Worm (Caenorhabditis elegans) whole organism, late embryonic: Measurements from ENCODE around the gene C27F2.6.

Experiments used
- F13H6.1 ChIP-seq: sonication (generic microtip); optimal IDR thresholded peaks from 2 replicates; lab custom pipeline; 2016; ENCODE audit warnings: missing genetic modification characterization, missing compliant biosample characterization
- K09A11.1 ChIP-seq: sonication (generic microtip); optimal IDR thresholded peaks from 2 replicates; lab custom pipeline; 2017; ENCODE audit warnings: antibody characterized with exemption, mild to moderate bottlenecking, missing genetic modification characterization, missing compliant biosample characterization; ENCODE audit not compliant: insufficient read depth
- ahr-1 ChIP-seq: sonication (generic microtip); optimal IDR thresholded peaks from 2 replicates; lab custom pipeline; 2016; ENCODE audit warnings: missing genetic modification characterization, missing compliant biosample characterization
- ama-1 ChIP-seq: fragments of 150-350 bp; optimal IDR thresholded peaks from 2 replicates; lab custom pipeline; 2014
- ceh-22 ChIP-seq: sonication (generic microtip); optimal IDR thresholded peaks from 2 replicates; lab custom pipeline; 2017; ENCODE audit warnings: missing biosample characterization, missing genetic modification characterization
- ceh-24 ChIP-seq: sonication (generic microtip); optimal IDR thresholded peaks from 2 replicates; lab custom pipeline; 2016; ENCODE audit warnings: mild to moderate bottlenecking, missing genetic modification characterization, missing compliant biosample characterization
- ceh-30 ChIP-seq: fragments of 150-350 bp; optimal IDR thresholded peaks from 2 replicates; lab custom pipeline; 2014; ENCODE audit warnings: missing biosample characterization, missing genetic modification characterization
- ceh-31 ChIP-seq: sonication (generic microtip); optimal IDR thresholded peaks from 2 replicates; lab custom pipeline; 2016; ENCODE audit warnings: missing genetic modification characterization, missing compliant biosample characterization
- ceh-34 ChIP-seq: sonication (generic microtip); optimal IDR thresholded peaks from 2 replicates; lab custom pipeline; 2016; ENCODE audit warnings: mild to moderate bottlenecking, missing genetic modification characterization, missing compliant biosample characterization
- ceh-45 ChIP-seq: fragments of 200-800 bp; sonication (Bioruptor generic); IDR thresholded peaks from 2 replicates; pipeline ENCODE4 v1.3.6; 2022; ENCODE audit warnings: missing genetic modification reagents, missing genetic modification characterization, missing compliant biosample characterization
- ceh-6 ChIP-seq: fragments of 200-800 bp; sonication (Bioruptor generic); optimal IDR thresholded peaks from 2 replicates; lab custom pipeline; 2018; ENCODE audit warnings: mild to moderate bottlenecking, missing genetic modification characterization, missing compliant biosample characterization
- dve-1 ChIP-seq: sonication (generic microtip); optimal IDR thresholded peaks from 2 replicates; lab custom pipeline; 2017; ENCODE audit warnings: antibody characterized with exemption, mild to moderate bottlenecking, missing genetic modification characterization, missing compliant biosample characterization
- ets-4 ChIP-seq: sonication (generic microtip); optimal IDR thresholded peaks from 2 replicates; lab custom pipeline; 2016; ENCODE audit warnings: missing genetic modification characterization, missing compliant biosample characterization
- eyg-1 ChIP-seq: sonication (generic microtip); optimal IDR thresholded peaks from 2 replicates; lab custom pipeline; 2016; ENCODE audit warnings: missing genotype, missing genetic modification characterization, missing compliant biosample characterization
- gmeb-2 ChIP-seq: sonication (generic microtip); optimal IDR thresholded peaks from 2 replicates; lab custom pipeline; 2016; ENCODE audit warnings: missing genetic modification characterization, inconsistent platforms, missing compliant biosample characterization
- hlh-30 ChIP-seq: sonication (generic microtip); optimal IDR thresholded peaks from 2 replicates; lab custom pipeline; 2017; ENCODE audit warnings: antibody characterized with exemption, missing genetic modification characterization, missing compliant biosample characterization; ENCODE audit not compliant: insufficient read depth
- hlh-6 ChIP-seq: sonication (generic microtip); optimal IDR thresholded peaks from 2 replicates; lab custom pipeline; 2016; ENCODE audit warnings: missing genotype, missing genetic modification characterization, missing compliant biosample characterization
- hlh-8 ChIP-seq: sonication (generic microtip); optimal IDR thresholded peaks from 2 replicates; lab custom pipeline; 2016; ENCODE audit warnings: missing genotype, missing genetic modification characterization, missing compliant biosample characterization
- lin-11 ChIP-seq: fragments of 200-800 bp; sonication (Bioruptor generic); optimal IDR thresholded peaks from 2 replicates; lab custom pipeline; 2018; ENCODE audit warnings: mild to moderate bottlenecking, missing genetic modification characterization, missing compliant biosample characterization
- madf-2 ChIP-seq: sonication (generic microtip); optimal IDR thresholded peaks from 2 replicates; lab custom pipeline; 2017; ENCODE audit warnings: missing genetic modification characterization, missing compliant biosample characterization
- mec-3 ChIP-seq: sonication (generic microtip); optimal IDR thresholded peaks from 2 replicates; lab custom pipeline; 2016; ENCODE audit warnings: borderline replicate concordance, missing genetic modification characterization, missing compliant biosample characterization
- nhr-11 ChIP-seq: fragments of 150-350 bp; optimal IDR thresholded peaks from 2 replicates; lab custom pipeline; 2014; ENCODE audit warnings: missing biosample characterization, missing genetic modification characterization
- pag-3 ChIP-seq: sonication (generic microtip); optimal IDR thresholded peaks from 2 replicates; lab custom pipeline; 2016; ENCODE audit warnings: missing compliant biosample characterization, missing genetic modification characterization, borderline replicate concordance
- pat-9 ChIP-seq: fragments of 200-800 bp; sonication (Bioruptor generic); optimal IDR thresholded peaks from 2 replicates; lab custom pipeline; 2018; ENCODE audit warnings: mild to moderate bottlenecking, missing genetic modification characterization, moderate library complexity, missing compliant biosample characterization
- pax-1 ChIP-seq: fragments of 150-350 bp; optimal IDR thresholded peaks from 2 replicates; lab custom pipeline; 2014; ENCODE audit warnings: missing biosample characterization, missing genetic modification characterization
- pros-1 ChIP-seq: fragments of 150-350 bp; optimal IDR thresholded peaks from 2 replicates; lab custom pipeline; 2014; ENCODE audit warnings: missing biosample characterization, missing genetic modification reagents, missing genetic modification characterization
- rnt-1 ChIP-seq: sonication (generic microtip); optimal IDR thresholded peaks from 2 replicates; lab custom pipeline; 2016; ENCODE audit warnings: missing genetic modification characterization, missing compliant biosample characterization
- sdc-2 ChIP-seq: sonication (generic microtip); optimal IDR thresholded peaks from 2 replicates; lab custom pipeline; 2016; ENCODE audit warnings: missing genotype, missing genetic modification characterization, missing compliant biosample characterization
- sox-2 ChIP-seq: fragments of 200-800 bp; sonication (Bioruptor generic); IDR thresholded peaks from 2 replicates; pipeline ENCODE4 v1.3.6; 2022; ENCODE audit warnings: missing genetic modification reagents, missing genetic modification characterization, missing compliant biosample characterization
- sox-4 ChIP-seq: sonication (generic microtip); optimal IDR thresholded peaks from 2 replicates; lab custom pipeline; 2017; ENCODE audit warnings: mild to moderate bottlenecking, missing genetic modification characterization, inconsistent platforms, missing compliant biosample characterization
- syd-9 ChIP-seq: sonication (generic microtip); optimal IDR thresholded peaks from 2 replicates; lab custom pipeline; 2016; ENCODE audit warnings: mild to moderate bottlenecking, missing genetic modification characterization, moderate library complexity, missing compliant biosample characterization
- tbx-2 ChIP-seq: sonication (generic microtip); optimal IDR thresholded peaks from 2 replicates; lab custom pipeline; 2016; ENCODE audit warnings: missing genetic modification characterization, missing compliant biosample characterization
- ttx-3 ChIP-seq: sonication (generic microtip); optimal IDR thresholded peaks from 2 replicates; lab custom pipeline; 2016; ENCODE audit warnings: missing genetic modification reagents, missing genetic modification characterization, missing compliant biosample characterization
- unc-42 ChIP-seq: sonication (generic microtip); optimal IDR thresholded peaks from 2 replicates; lab custom pipeline; 2016; ENCODE audit warnings: missing genotype, missing genetic modification characterization, missing compliant biosample characterization
- zip-5 ChIP-seq: sonication (generic microtip); optimal IDR thresholded peaks from 2 replicates; lab custom pipeline; 2016; ENCODE audit warnings: missing genetic modification characterization, missing compliant biosample characterization

Gene C27F2.6

DNA sequence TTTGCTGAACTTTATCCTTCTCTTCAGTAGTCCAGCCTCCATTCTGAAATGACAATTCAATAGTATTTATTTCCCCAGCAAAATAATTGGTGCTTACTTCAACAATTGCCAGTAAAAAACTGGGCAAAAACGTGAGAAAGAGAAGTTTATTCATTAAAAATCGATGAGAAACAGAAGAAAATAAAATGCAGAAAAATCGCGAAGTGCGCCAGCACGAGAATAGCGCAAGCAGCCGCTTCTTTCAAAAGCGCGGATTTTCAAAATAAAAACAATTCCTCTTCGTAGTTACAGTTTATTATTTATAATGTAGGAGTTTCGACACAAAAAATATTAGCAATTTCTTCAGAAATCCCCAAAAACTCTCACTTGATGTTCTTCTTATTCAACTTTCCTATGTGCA lies 17.4 kb downstream of the C27F2.6 start, which contains the start of gene C27F2.9 (continued):
- TF ChIP-seq dve-1 (tag; lab: Kevin White, UChicago), result peak; percentile 23
- TF ChIP-seq eyg-1, result no peak
- TF ChIP-seq tbx-2 (tag; lab: Kevin White, UChicago), result peak; percentile 76
- peak; percentile 73 for TF ChIP-seq ceh-31 (tag; lab: Kevin White, UChicago)
- TF ChIP-seq mec-3 (tag; lab: Kevin White, UChicago), result no peak
- no peak for TF ChIP-seq pat-9 (tag; lab: Kevin White, UChicago)
- TF ChIP-seq ets-4 (tag; lab: Kevin White, UChicago), result peak; percentile 77
- TF ChIP-seq pros-1 (tag; lab: Kevin White, UChicago), result no peak

DNA sequence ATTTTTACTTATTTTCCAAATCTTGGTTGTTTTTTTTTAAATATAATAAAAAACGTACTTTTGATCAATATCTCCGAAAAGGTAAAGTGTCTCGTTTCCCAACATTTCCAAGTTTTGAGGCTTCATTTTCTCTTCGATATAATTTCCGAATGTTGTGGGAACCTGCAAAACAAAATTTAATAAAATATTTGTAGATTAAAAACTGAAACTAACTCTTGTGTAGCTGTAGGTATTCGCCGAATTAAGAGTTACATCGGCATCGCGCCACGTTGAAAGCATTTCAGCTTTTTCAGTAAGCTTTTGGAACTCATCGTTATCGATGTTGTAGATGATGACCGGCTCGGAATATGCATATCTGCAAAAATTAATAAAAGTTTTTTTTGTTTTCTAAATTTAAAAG lies 17.9 kb downstream of the C27F2.6 start, which contains the start of gene vps-22:
Gene vps-22 (minus strand): TSS at position 101 of the 400 bp plus-strand sequence.
- TF ChIP-seq lin-11 (tag; lab: Kevin White, UChicago), result no peak

DNA sequence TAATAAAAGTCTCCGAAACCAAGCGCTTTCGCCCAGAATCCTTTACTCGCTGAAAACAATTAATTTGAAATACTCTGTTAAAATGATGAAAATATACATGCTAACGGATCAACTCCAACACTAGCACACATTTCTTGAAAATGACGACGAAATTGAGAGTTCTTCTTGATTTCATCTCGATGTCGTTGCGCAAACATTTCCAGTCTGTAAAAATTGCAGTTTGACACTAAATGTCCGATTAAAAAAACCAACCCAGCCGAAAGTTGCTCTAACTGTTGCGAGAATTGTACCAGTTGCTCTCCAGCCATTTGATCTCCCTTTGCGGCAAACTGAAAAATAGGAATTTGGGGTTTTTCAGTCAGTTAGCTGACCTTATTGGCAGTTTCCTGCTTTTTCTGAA lies 19.0 kb downstream of the C27F2.6 start:
- TF ChIP-seq ahr-1, result no peak
- TF ChIP-seq pax-1 (tag; lab: Kevin White, UChicago), result no peak
- TF ChIP-seq dve-1 (tag; lab: Kevin White, UChicago), result no peak
- no peak for TF ChIP-seq unc-42 (tag; lab: Kevin White, UChicago)
- TF ChIP-seq zip-5 (tag; lab: Kevin White, UChicago), result no peak
- TF ChIP-seq sdc-2 (tag; lab: Kevin White, UChicago), result no peak
- no peak for TF ChIP-seq rnt-1 (tag; lab: Kevin White, UChicago)
- no peak for TF ChIP-seq pat-9 (tag; lab: Kevin White, UChicago)
- no peak for TF ChIP-seq ceh-30 (tag; lab: Kevin White, UChicago)
- TF ChIP-seq ama-1 (lab: Kevin White, UChicago), result no peak
- no peak for TF ChIP-seq mec-3 (tag; lab: Kevin White, UChicago)
- no peak for TF ChIP-seq eyg-1
- no peak for TF ChIP-seq hlh-6 (tag; lab: Kevin White, UChicago)
- TF ChIP-seq sox-4 (tag; lab: Kevin White, UChicago), result no peak
- TF ChIP-seq tbx-2 (tag; lab: Kevin White, UChicago), result no peak
- no peak for TF ChIP-seq sox-2
- TF ChIP-seq ceh-22 (tag; lab: Kevin White, UChicago), result no peak
- TF ChIP-seq K09A11.1 (tag; lab: Kevin White, UChicago), result no peak
- no peak for TF ChIP-seq ceh-34 (tag; lab: Kevin White, UChicago)

ce11 chrIII:4960204-4960603 lies 20.1 kb downstream of the C27F2.6 start, which contains the start of gene C27F2.4:
C27F2.4 (minus strand) TSS chrIII:4960304.
- TF ChIP-seq sox-4 (tag; lab: Kevin White, UChicago) (no peak), syd-9 (tag; lab: Kevin White, UChicago) (no peak), dve-1 (tag; lab: Kevin White, UChicago) (no peak), ttx-3 (tag; lab: Kevin White, UChicago) (no peak), ceh-30 (tag; lab: Kevin White, UChicago) (no peak), ceh-6 (GFP tag; lab: Kevin White, UChicago) (no peak), madf-2 (tag; lab: Kevin White, UChicago) (no peak), ceh-45 (GFP tag; lab: Robert Waterston, UW) (no peak), pag-3 (tag; lab: Kevin White, UChicago) (no peak), eyg-1 (no peak), nhr-11 (no peak), ceh-24 (no peak), F13H6.1 (tag; lab: Kevin White, UChicago) (no peak)

DNA sequence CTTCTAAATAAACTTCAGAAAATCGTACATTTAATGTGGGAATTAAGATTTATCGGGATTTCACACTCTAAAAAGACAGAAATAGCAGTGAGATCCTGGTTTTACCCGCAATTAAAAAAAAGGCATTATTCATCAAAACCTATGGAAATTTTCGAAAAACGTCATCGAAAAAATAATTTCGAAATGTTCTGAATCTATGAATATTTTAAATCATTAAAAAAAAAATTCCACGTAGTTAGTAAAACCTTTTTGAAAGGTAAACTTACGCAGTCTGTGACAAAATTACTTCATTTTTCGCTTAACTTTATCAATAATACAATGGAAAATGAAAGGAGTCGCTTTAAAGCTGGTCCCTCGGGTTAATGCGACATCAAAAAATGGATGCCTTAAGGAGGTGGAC lies 23.7 kb downstream of the C27F2.6 start, which contains the start of gene C26E6.1:
Gene C26E6.1 (plus strand): TSS at position 301 of the 400 bp plus-strand sequence.
- TF ChIP-seq hlh-30 (tag; lab: Kevin White, UChicago) (no peak), sox-2 (no peak), nhr-11 (no peak), eyg-1 (no peak), gmeb-2 (tag; lab: Kevin White, UChicago) (no peak), hlh-8 (tag; lab: Kevin White, UChicago) (no peak)
- TF ChIP-seq, all 69 proteins: peak for 0
